Worm (Caenorhabditis elegans) whole organism, early embryonic: ENCODE measurements around the gene cacn-1.

Experiments used
- B0310.2 ChIP-seq: sonication (generic microtip); optimal IDR thresholded peaks from 2 replicates; lab custom pipeline; 2016; ENCODE audit warnings: mild to moderate bottlenecking, missing genetic modification characterization, missing compliant biosample characterization
- aly-1 ChIP-seq: sonication (generic microtip); optimal IDR thresholded peaks from 2 replicates; lab custom pipeline; 2016; ENCODE audit warnings: missing genetic modification characterization, missing compliant biosample characterization
- ama-1 ChIP-seq: fragments of 150-350 bp; optimal IDR thresholded peaks from 2 replicates; lab custom pipeline; 2014
- ceh-13 ChIP-seq: fragments of 200-800 bp; sonication (Bioruptor generic); optimal IDR thresholded peaks from 2 replicates; lab custom pipeline; 2018; ENCODE audit warnings: mild to moderate bottlenecking, missing genetic modification characterization, missing compliant biosample characterization
- ets-7 ChIP-seq: sonication (generic microtip); optimal IDR thresholded peaks from 2 replicates; lab custom pipeline; 2016; ENCODE audit warnings: missing genotype, missing genetic modification characterization, missing compliant biosample characterization
- flt-1 ChIP-seq: fragments of 200-800 bp; sonication (Bioruptor generic); IDR thresholded peaks from 2 replicates; pipeline ENCODE4 v1.3.6; 2022; ENCODE audit warnings: missing genetic modification characterization, missing compliant biosample characterization
- hmbx-1 ChIP-seq: sonication (generic microtip); optimal IDR thresholded peaks from 2 replicates; lab custom pipeline; 2016; ENCODE audit warnings: mild to moderate bottlenecking, missing genetic modification characterization, missing compliant biosample characterization
- hmg-4 ChIP-seq: fragments of 200-800 bp; sonication (Bioruptor generic); optimal IDR thresholded peaks from 2 replicates; lab custom pipeline; 2018; ENCODE audit warnings: mild to moderate bottlenecking, missing genetic modification characterization, missing compliant biosample characterization
- pes-1 ChIP-seq: fragments of 200-800 bp; sonication (Bioruptor generic); IDR thresholded peaks from 2 replicates; pipeline ENCODE4 v1.3.6; 2022; ENCODE audit warnings: missing genetic modification reagents, missing genetic modification characterization, missing compliant biosample characterization
- scrt-1 ChIP-seq: fragments of 200-800 bp; sonication (Bioruptor generic); IDR thresholded peaks from 2 replicates; pipeline ENCODE4 v1.3.6; 2022; ENCODE audit warnings: missing genetic modification characterization, missing compliant biosample characterization
- sea-1 ChIP-seq: fragments of 200-800 bp; sonication (Bioruptor generic); conservative IDR thresholded peaks from 2 replicates; pipeline ENCODE4 v1.3.6; 2022; ENCODE audit warnings: missing genetic modification characterization, missing compliant biosample characterization
- tra-4 ChIP-seq: sonication (generic microtip); optimal IDR thresholded peaks from 2 replicates; lab custom pipeline; 2017; ENCODE audit warnings: missing genetic modification characterization, missing compliant biosample characterization

ce11 chrII:14094590-14094989 lies 47.4 kb downstream of the cacn-1 start, which contains the start of gene col-87:
- TF ChIP-seq ama-1 (lab: Kevin White, UChicago) (no peak), aly-1 (tag; lab: Kevin White, UChicago) (no peak), ets-7 (tag; lab: Kevin White, UChicago) (no peak), ceh-13 (GFP tag; lab: Kevin White, UChicago) (no peak), scrt-1 (GFP tag; lab: Robert Waterston, UW) (no peak), tra-4 (tag; lab: Kevin White, UChicago) (no peak), hmg-4 (no peak), sea-1 (GFP tag; lab: Robert Waterston, UW) (no peak), pes-1 (GFP tag; lab: Robert Waterston, UW) (no peak), B0310.2 (no peak), flt-1 (GFP tag; lab: Robert Waterston, UW) (no peak), hmbx-1 (tag; lab: Kevin White, UChicago) (no peak)
